Worm (Caenorhabditis elegans): ENCODE data around the gene Y54G2A.52.
"Not testable (repeated sequence)": the region's sequence is repeated elsewhere in the genome, so short reads cannot be mapped to it uniquely, and the experiment has no call there.

- TF ChIP-seq him-1, W03F9.2 (tag; optimal IDR thresholded peaks at IDR 0.05): not testable (repeated sequence)
Measured at ce11 chrIV:2801558-2801957, 3.1 kb upstream of the Y54G2A.52 start, which contains the start of gene Y54G2A.44.
